Fruit fly (Drosophila melanogaster) whole organism, embryonic: Measurements from ENCODE around the gene pHCl-2.

Source experiments
- Asciz ChIP-seq: fragments of 200-800 bp; sonication (Bioruptor generic); optimal IDR thresholded peaks from 2 replicates; lab custom pipeline; 2017; ENCODE audit warnings: missing biosample characterization, mild to moderate bottlenecking, missing genetic modification characterization, missing genetic modification reagents
- BtbVII ChIP-seq: fragments of 200-800 bp; sonication (Bioruptor generic); optimal IDR thresholded peaks from 3 replicates; lab custom pipeline; 2017; ENCODE audit warnings: missing biosample characterization, mild to moderate bottlenecking, missing genetic modification characterization
- CG10321 ChIP-seq: fragments of 200-800 bp; sonication (Bioruptor generic); IDR thresholded peaks from 2 replicates; pipeline ENCODE4 v1.3.6; 2022; ENCODE audit warnings: missing biosample characterization, missing genetic modification characterization
- CG10979 ChIP-seq: fragments of 200-800 bp; sonication (Bioruptor generic); optimal IDR thresholded peaks from 2 replicates; lab custom pipeline; 2018; ENCODE audit warnings: missing biosample characterization, mild to moderate bottlenecking, missing genetic modification characterization, moderate library complexity
- CG11247 ChIP-seq: fragments of 200-800 bp; sonication (Bioruptor generic); IDR thresholded peaks from 2 replicates; pipeline ENCODE4 v1.3.6; 2022; ENCODE audit warnings: missing biosample characterization, missing genetic modification characterization
- CG12155 ChIP-seq: fragments of 200-800 bp; sonication (Bioruptor generic); optimal IDR thresholded peaks from 3 replicates; lab custom pipeline; 2016; ENCODE audit warnings: missing biosample characterization, missing genetic modification characterization
- CG12769 ChIP-seq: fragments of 200-800 bp; sonication (Bioruptor generic); optimal IDR thresholded peaks from 2 replicates; lab custom pipeline; 2019; ENCODE audit warnings: missing biosample characterization, mild to moderate bottlenecking, missing genetic modification characterization, moderate library complexity
- CG13123 ChIP-seq: fragments of 200-800 bp; sonication (Bioruptor generic); optimal IDR thresholded peaks from 2 replicates; lab custom pipeline; 2016; ENCODE audit warnings: missing biosample characterization, missing genetic modification characterization
- CG13424 ChIP-seq: fragments of 200-800 bp; sonication (Bioruptor generic); optimal IDR thresholded peaks from 2 replicates; lab custom pipeline; 2019; ENCODE audit warnings: missing biosample characterization, mild to moderate bottlenecking, missing genetic modification characterization, moderate library complexity
- CG15479 ChIP-seq: fragments of 200-800 bp; sonication (Bioruptor generic); optimal IDR thresholded peaks from 3 replicates; lab custom pipeline; 2019; ENCODE audit warnings: missing biosample characterization, mild to moderate bottlenecking, missing genetic modification characterization, moderate library complexity
- CG16779 ChIP-seq: fragments of 200-800 bp; sonication (Bioruptor generic); IDR thresholded peaks from 2 replicates; pipeline ENCODE4 v1.3.6; 2022; ENCODE audit warnings: missing biosample characterization, missing genetic modification characterization
- CG1792 ChIP-seq: fragments of 200-800 bp; sonication (Bioruptor generic); optimal IDR thresholded peaks from 2 replicates; lab custom pipeline; 2016; ENCODE audit warnings: missing biosample characterization, missing genetic modification characterization
- CG18476 ChIP-seq: fragments of 200-800 bp; sonication (Bioruptor generic); optimal IDR thresholded peaks from 2 replicates; lab custom pipeline; 2016; ENCODE audit warnings: missing biosample characterization, mild to moderate bottlenecking, missing genetic modification characterization
- CG2116 ChIP-seq: fragments of 200-800 bp; sonication (Bioruptor generic); optimal IDR thresholded peaks from 3 replicates; lab custom pipeline; 2018; ENCODE audit warnings: missing biosample characterization, mild to moderate bottlenecking, missing genetic modification characterization
- CG32772 ChIP-seq: fragments of 200-800 bp; sonication (Bioruptor generic); IDR thresholded peaks from 2 replicates; pipeline ENCODE4 v1.3.6; 2022; ENCODE audit warnings: missing biosample characterization, missing genetic modification characterization
- CG3407 ChIP-seq: fragments of 200-800 bp; sonication (Bioruptor generic); optimal IDR thresholded peaks from 2 replicates; lab custom pipeline; 2018; ENCODE audit warnings: missing biosample characterization, mild to moderate bottlenecking, missing genetic modification characterization
- CG4707 ChIP-seq: fragments of 200-800 bp; sonication (Bioruptor generic); optimal IDR thresholded peaks from 2 replicates; lab custom pipeline; 2018; ENCODE audit warnings: missing biosample characterization, mild to moderate bottlenecking, missing genetic modification characterization, moderate library complexity
- CG4820 ChIP-seq: fragments of 200-800 bp; sonication (Bioruptor generic); optimal IDR thresholded peaks from 3 replicates; lab custom pipeline; 2016; ENCODE audit warnings: missing biosample characterization, missing genetic modification characterization
- CG7372 ChIP-seq: fragments of 200-800 bp; sonication (Bioruptor generic); IDR thresholded peaks from 2 replicates; pipeline ENCODE4 v1.3.6; 2022; ENCODE audit warnings: missing biosample characterization, missing genetic modification characterization
- CG7786 ChIP-seq: fragments of 200-800 bp; sonication (Bioruptor generic); optimal IDR thresholded peaks from 2 replicates; lab custom pipeline; 2016; ENCODE audit warnings: missing biosample characterization, missing genetic modification characterization
- CG8944 ChIP-seq: fragments of 200-800 bp; sonication (Bioruptor generic); optimal IDR thresholded peaks from 3 replicates; lab custom pipeline; 2016; ENCODE audit warnings: missing biosample characterization, missing genetic modification characterization
- CG9727 ChIP-seq: fragments of 200-800 bp; sonication (Bioruptor generic); optimal IDR thresholded peaks from 3 replicates; lab custom pipeline; 2017; ENCODE audit warnings: missing biosample characterization, mild to moderate bottlenecking, missing genetic modification characterization
- D19B ChIP-seq: fragments of 200-800 bp; sonication (Bioruptor generic); optimal IDR thresholded peaks from 2 replicates; lab custom pipeline; 2017; ENCODE audit warnings: missing biosample characterization, mild to moderate bottlenecking, missing genetic modification characterization
- Doc2 ChIP-seq: fragments of 200-800 bp; sonication (Bioruptor generic); IDR thresholded peaks from 2 replicates; pipeline ENCODE4 v1.3.6; 2022; ENCODE audit warnings: missing biosample characterization, missing genetic modification characterization
- Drgx ChIP-seq: fragments of 200-800 bp; sonication (Bioruptor generic); IDR thresholded peaks from 2 replicates; pipeline ENCODE4 v1.3.6; 2022; ENCODE audit warnings: missing biosample characterization, missing genetic modification characterization
- ERR ChIP-seq: fragments of 200-800 bp; sonication (Bioruptor generic); optimal IDR thresholded peaks from 2 replicates; lab custom pipeline; 2016; ENCODE audit warnings: missing biosample characterization, missing genetic modification characterization
- Ets65A ChIP-seq: fragments of 200-800 bp; sonication (Bioruptor generic); peaks from one replicate; lab custom pipeline; 2016; ENCODE audit warnings: missing biosample characterization, missing genetic modification characterization
- Fer1 ChIP-seq: fragments of 200-800 bp; sonication (Bioruptor generic); optimal IDR thresholded peaks from 2 replicates; lab custom pipeline; 2017; ENCODE audit warnings: missing biosample characterization, mild to moderate bottlenecking, missing genetic modification characterization
- HLH54F ChIP-seq: fragments of 200-800 bp; sonication (Bioruptor generic); optimal IDR thresholded peaks from 3 replicates; lab custom pipeline; 2016; ENCODE audit warnings: missing biosample characterization, missing genetic modification characterization
- Hsf ChIP-seq: fragments of 200-800 bp; sonication (Bioruptor generic); optimal IDR thresholded peaks from 3 replicates; lab custom pipeline; 2016; ENCODE audit warnings: missing biosample characterization, missing genetic modification characterization
- MBD-R2 ChIP-seq: fragments of 200-800 bp; sonication (Bioruptor generic); IDR thresholded peaks from 2 replicates; pipeline ENCODE4 v1.3.6; 2022; ENCODE audit warnings: missing biosample characterization, missing genetic modification characterization
- NC2α ChIP-seq: fragments of 200-800 bp; sonication (Bioruptor generic); optimal IDR thresholded peaks from 2 replicates; lab custom pipeline; 2016; ENCODE audit warnings: missing biosample characterization, missing genetic modification characterization
- Pdp1 ChIP-seq, 2 experiments: fragments of 200-800 bp; sonication (Bioruptor generic); optimal IDR thresholded peaks; 3 replicates each; lab custom pipeline; 2016; ENCODE audit warnings: missing biosample characterization in 2 of 2, missing genetic modification characterization in 2 of 2, mild to moderate bottlenecking in 1 of 2, moderate library complexity in 1 of 2
- Sox100B ChIP-seq: fragments of 200-800 bp; sonication (Bioruptor generic); optimal IDR thresholded peaks from 3 replicates; lab custom pipeline; 2018; ENCODE audit warnings: missing biosample characterization, mild to moderate bottlenecking, missing genetic modification characterization
- Xbp1 ChIP-seq: fragments of 200-800 bp; sonication (Bioruptor generic); optimal IDR thresholded peaks from 3 replicates; lab custom pipeline; 2016; ENCODE audit warnings: missing biosample characterization, mild to moderate bottlenecking, missing genetic modification characterization
- br ChIP-seq: fragments of >200 bp; optimal IDR thresholded peaks from 2 replicates; lab custom pipeline; 2017
- ci ChIP-seq: fragments of 200-800 bp; sonication (Bioruptor generic); IDR thresholded peaks from 3 replicates; pipeline ENCODE4 v1.3.6; 2022; ENCODE audit warnings: missing biosample characterization, missing genetic modification characterization
- gro ChIP-seq: fragments of 200-800 bp; sonication (Bioruptor generic); optimal IDR thresholded peaks from 2 replicates; lab custom pipeline; 2016; ENCODE audit warnings: missing biosample characterization, missing genetic modification characterization
- gsb ChIP-seq: fragments of 200-800 bp; sonication (Bioruptor generic); IDR thresholded peaks from 2 replicates; pipeline ENCODE4 v1.3.6; 2022; ENCODE audit warnings: missing biosample characterization, missing genetic modification characterization
- jing ChIP-seq: fragments of 200-800 bp; sonication (Bioruptor generic); optimal IDR thresholded peaks from 2 replicates; lab custom pipeline; 2018; ENCODE audit warnings: missing biosample characterization, mild to moderate bottlenecking, missing genetic modification characterization
- knrl ChIP-seq: fragments of 200-800 bp; sonication (Bioruptor generic); IDR thresholded peaks from 3 replicates; pipeline ENCODE4 v1.3.6; 2022; ENCODE audit warnings: missing biosample characterization, missing genetic modification characterization; ENCODE audit not compliant: partially characterized antibody
- maf-S ChIP-seq: fragments of 200-800 bp; sonication (Bioruptor generic); optimal IDR thresholded peaks from 2 replicates; lab custom pipeline; 2016; ENCODE audit warnings: missing biosample characterization, missing genetic modification characterization
- sens-2 ChIP-seq: fragments of 200-800 bp; sonication (Bioruptor generic); IDR thresholded peaks from 2 replicates; pipeline ENCODE4 v1.3.6; 2022; ENCODE audit warnings: missing biosample characterization, missing genetic modification characterization
- sisA ChIP-seq: fragments of 200-800 bp; sonication (Bioruptor generic); IDR thresholded peaks from 2 replicates; pipeline ENCODE4 v1.3.6; 2022; ENCODE audit warnings: missing biosample characterization, missing genetic modification characterization
- slou ChIP-seq: fragments of 200-800 bp; sonication (Bioruptor generic); optimal IDR thresholded peaks from 3 replicates; lab custom pipeline; 2016; ENCODE audit warnings: missing biosample characterization, missing genetic modification characterization
- slp2 ChIP-seq: fragments of 200-800 bp; sonication (Bioruptor generic); optimal IDR thresholded peaks from 2 replicates; lab custom pipeline; 2016; ENCODE audit warnings: missing biosample characterization, missing genetic modification characterization
- tio ChIP-seq: fragments of 200-800 bp; sonication (Bioruptor generic); optimal IDR thresholded peaks from 2 replicates; lab custom pipeline; 2017; ENCODE audit warnings: missing biosample characterization, missing genetic modification characterization, inconsistent platforms
- tna ChIP-seq: fragments of 200-800 bp; sonication (Bioruptor generic); IDR thresholded peaks from 2 replicates; pipeline ENCODE4 v1.3.6; 2022; ENCODE audit warnings: missing biosample characterization, missing genetic modification characterization; ENCODE audit not compliant: partially characterized antibody
- unpg ChIP-seq: fragments of 200-800 bp; sonication (Bioruptor generic); optimal IDR thresholded peaks from 3 replicates; lab custom pipeline; 2018; ENCODE audit warnings: missing biosample characterization, mild to moderate bottlenecking, missing genetic modification characterization, moderate library complexity
- vvl ChIP-seq: fragments of 200-800 bp; sonication (Bioruptor generic); IDR thresholded peaks from 2 replicates; pipeline ENCODE4 v1.3.6; 2022; ENCODE audit warnings: missing biosample characterization, missing genetic modification characterization

The pHCl-2 gene

DNA sequence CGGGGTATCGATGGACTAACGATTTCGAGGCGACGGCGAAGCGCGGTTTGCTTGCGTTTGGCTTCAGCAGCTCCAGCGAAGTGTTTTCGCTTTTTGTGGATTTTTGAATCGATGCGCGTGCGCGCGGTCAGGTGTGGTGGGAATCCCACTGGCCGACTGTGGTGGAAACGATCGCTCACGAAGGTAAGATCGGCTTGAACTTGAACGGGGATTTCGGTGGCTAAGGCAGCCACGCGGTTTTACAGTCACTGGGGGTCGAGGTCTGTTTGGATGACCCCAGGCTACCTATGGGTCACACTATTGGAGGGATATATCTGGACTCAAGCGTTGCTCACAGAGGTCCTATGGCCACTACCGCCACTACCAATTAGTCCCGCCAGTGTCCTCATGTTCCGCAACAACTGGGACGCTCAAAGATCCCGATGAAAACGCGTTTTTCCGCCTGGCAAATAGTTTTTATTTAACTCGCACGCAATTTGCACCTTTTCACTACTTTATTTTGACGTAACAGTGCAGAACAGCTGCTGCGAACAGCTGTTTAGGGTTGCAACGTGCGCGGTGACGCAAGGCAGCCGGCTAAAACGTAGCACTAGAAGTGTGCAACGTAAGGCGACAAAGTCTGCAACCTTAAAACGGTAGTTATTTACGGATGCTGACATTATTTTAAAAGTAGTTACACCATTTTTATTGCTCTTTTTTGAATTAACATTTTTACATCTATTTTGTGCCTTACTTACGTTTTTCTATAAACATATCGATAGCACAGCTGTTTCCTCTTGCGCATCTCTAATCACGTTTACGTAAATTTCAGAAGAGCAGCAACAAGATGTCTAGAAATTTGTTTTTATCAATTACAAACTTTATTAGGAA is 52.9 kb downstream of the pHCl-2 start, which contains the start of the genes qless and mRpL32 (continued):
- peak; percentile 89 for TF ChIP-seq vvl (GFP tag; lab: Robert Waterston, UW)
- peak; percentile 48 for TF ChIP-seq Xbp1
- TF ChIP-seq slp2 (GFP tag; lab: Kevin White, UChicago), result peak; percentile 48
- peak; percentile 45 for TF ChIP-seq CG13424 (tag; lab: Kevin White, UChicago)
- peak; percentile 82 for TF ChIP-seq CG11247 (GFP tag; lab: Robert Waterston, UW)
- TF ChIP-seq slou (GFP tag; lab: Kevin White, UChicago), result peak; percentile 11
- no peak for TF ChIP-seq CG13123 (GFP tag; lab: Kevin White, UChicago)
- peak; percentile 81 for TF ChIP-seq knrl (GFP tag; lab: Robert Waterston, UW)
- peak; percentile 58 for TF ChIP-seq HLH54F (GFP tag; lab: Kevin White, UChicago)
- peak; percentile 79 for TF ChIP-seq CG7372 (GFP tag; lab: Robert Waterston, UW)
- no peak for TF ChIP-seq D19B (GFP tag; lab: Kevin White, UChicago)
- TF ChIP-seq jing (GFP tag; lab: Kevin White, UChicago), result no peak
- peak; percentile 60 for TF ChIP-seq ERR (GFP tag; lab: Kevin White, UChicago)
- TF ChIP-seq gro, result peak; percentile 86
- peak; percentile 53 for TF ChIP-seq unpg (GFP tag; lab: Kevin White, UChicago)
- TF ChIP-seq CG2116 (GFP tag; lab: Kevin White, UChicago), result peak; percentile 80
- TF ChIP-seq CG10321 (GFP tag; lab: Robert Waterston, UW), result no peak
- no peak for TF ChIP-seq br (lab: Kevin White, UChicago)
- peak; percentile 56 for TF ChIP-seq CG15479
- peak; percentile 68 for TF ChIP-seq ci
- TF ChIP-seq Pdp1 (GFP tag; optimal IDR thresholded peaks at IDR 0.05; lab: Kevin White, UChicago), result peak; percentile 71 to 99
- TF ChIP-seq CG32772 (GFP tag; lab: Robert Waterston, UW), result peak; percentile 72
- TF ChIP-seq CG12155, result peak; percentile 34
- TF ChIP-seq Asciz (GFP tag; lab: Kevin White, UChicago), result no peak
- TF ChIP-seq gsb (GFP tag; lab: Robert Waterston, UW), result no peak
- TF ChIP-seq CG4820 (GFP tag; lab: Kevin White, UChicago), result peak; percentile 69
- TF ChIP-seq MBD-R2 (GFP tag; lab: Robert Waterston, UW), result peak; percentile 80; the same call in 1 of the 2 replicates
- peak; percentile 72 for TF ChIP-seq CG8944 (GFP tag; lab: Kevin White, UChicago)
- TF ChIP-seq CG18476 (GFP tag; lab: Kevin White, UChicago), result peak; percentile 56
- TF ChIP-seq Hsf (GFP tag; lab: Kevin White, UChicago), result peak; percentile 37
- TF ChIP-seq CG16779, result 0 out of 2 replicates have a peak, but pooled peaks have one; percentile 9
- no peak for TF ChIP-seq tio (GFP tag; lab: Kevin White, UChicago)
- peak; percentile 22 for TF ChIP-seq CG10979 (tag; lab: Kevin White, UChicago)
- TF ChIP-seq CG1792, result peak; percentile 74
- TF ChIP-seq Ets65A (GFP tag; lab: Kevin White, UChicago), result peak; percentile 95
- TF ChIP-seq BtbVII, result peak; percentile 15
- TF ChIP-seq sens-2 (GFP tag; lab: Robert Waterston, UW), result no peak
- TF ChIP-seq Doc2 (GFP tag; lab: Robert Waterston, UW), result no peak
- TF ChIP-seq CG3407 (GFP tag; lab: Kevin White, UChicago), result no peak
- TF ChIP-seq NC2α (GFP tag; lab: Kevin White, UChicago), result no peak
- TF ChIP-seq CG7786 (GFP tag; lab: Kevin White, UChicago), result no peak
- TF ChIP-seq tna (GFP tag; lab: Robert Waterston, UW), result no peak
- peak; percentile 60 for TF ChIP-seq Drgx
- TF ChIP-seq maf-S (GFP tag; lab: Kevin White, UChicago), result peak; percentile 22
- peak; percentile 31 for TF ChIP-seq CG12769 (tag; lab: Kevin White, UChicago)
- peak; percentile 59 for TF ChIP-seq sisA (GFP tag; lab: Robert Waterston, UW)
- peak; percentile 60 for TF ChIP-seq CG9727 (GFP tag; lab: Kevin White, UChicago)
- no peak for TF ChIP-seq CG4707
- TF ChIP-seq Sox100B (GFP tag; lab: Kevin White, UChicago), result peak; percentile 46
- peak; percentile 28 for TF ChIP-seq Fer1 (GFP tag; lab: Kevin White, UChicago)
